Worm (Caenorhabditis elegans): ENCODE measurements around the gene twk-4.

DNA sequence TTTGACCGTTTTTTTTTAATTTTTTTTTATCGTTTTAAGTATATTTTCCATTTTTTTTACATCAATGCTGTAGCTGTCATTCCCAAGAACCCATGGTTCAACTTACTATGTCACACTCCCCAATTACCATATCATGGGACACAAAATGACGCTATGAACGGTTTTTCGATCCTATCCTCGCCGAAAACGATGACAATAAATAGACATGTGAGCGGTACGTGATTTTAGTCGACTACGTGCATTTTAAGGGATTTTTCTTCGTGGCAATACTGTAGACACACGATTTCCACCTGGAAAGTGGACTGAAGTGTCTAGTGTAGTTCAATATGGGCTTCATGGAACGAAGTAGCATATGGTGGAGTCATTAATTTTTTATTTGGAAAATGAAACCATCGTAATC is 37.8 kb downstream of the twk-4 start:
- no peak for TF ChIP-seq klf-2 (GFP tag; conservative IDR thresholded peaks at IDR 0.05)
- TF ChIP-seq cog-1 (tag; optimal IDR thresholded peaks at IDR 0.05): no peak
- TF ChIP-seq tab-1 (GFP tag; IDR thresholded peaks at IDR 0.05): no peak
